Worm (Caenorhabditis elegans) whole organism, L4 larva: ENCODE results near the gene B0524.6.

Source experiments
- F10B5.3 ChIP-seq: sonication (generic microtip); optimal IDR thresholded peaks from 2 replicates; lab custom pipeline; 2016; ENCODE audit warnings: mild to moderate bottlenecking, missing genetic modification characterization, missing compliant biosample characterization
- F26F4.8 ChIP-seq: fragments of 200-800 bp; sonication (Bioruptor generic); conservative IDR thresholded peaks from 2 replicates; pipeline ENCODE4 v1.3.6; 2022; ENCODE audit warnings: missing genetic modification characterization, missing compliant biosample characterization
- F37D6.2 ChIP-seq: sonication (generic microtip); optimal IDR thresholded peaks from 2 replicates; lab custom pipeline; 2016; ENCODE audit warnings: mild to moderate bottlenecking, missing genetic modification characterization, missing compliant biosample characterization
- Y105C5A.15 ChIP-seq: fragments of 200-800 bp; sonication (Bioruptor generic); IDR thresholded peaks from 2 replicates; pipeline ENCODE4 v1.3.6; 2022; ENCODE audit warnings: missing genetic modification characterization, missing compliant biosample characterization
- Y75B8A.6 ChIP-seq: fragments of 200-800 bp; sonication (Bioruptor generic); IDR thresholded peaks from 2 replicates; pipeline ENCODE4 v1.3.6; 2022; ENCODE audit warnings: missing genetic modification reagents, missing genetic modification characterization, missing compliant biosample characterization
- attf-4 ChIP-seq: sonication (generic microtip); optimal IDR thresholded peaks from 3 replicates; lab custom pipeline; 2017; ENCODE audit warnings: missing biosample characterization, missing genetic modification characterization
- ceh-28 ChIP-seq: fragments of 150-350 bp; optimal IDR thresholded peaks from 2 replicates; lab custom pipeline; 2014; ENCODE audit warnings: missing biosample characterization, missing genetic modification reagents, missing genetic modification characterization
- ceh-32 ChIP-seq: sonication (generic microtip); optimal IDR thresholded peaks from 2 replicates; lab custom pipeline; 2016; ENCODE audit warnings: mild to moderate bottlenecking, missing genetic modification characterization, missing compliant biosample characterization; ENCODE audit not compliant: poor library complexity
- ceh-44 ChIP-seq: fragments of 200-800 bp; sonication (Bioruptor generic); IDR thresholded peaks from 2 replicates; pipeline ENCODE4 v1.3.6; 2022; ENCODE audit warnings: missing genetic modification reagents, missing genetic modification characterization, missing compliant biosample characterization
- ceh-82 ChIP-seq: sonication (generic microtip); optimal IDR thresholded peaks from 2 replicates; lab custom pipeline; 2017; ENCODE audit warnings: missing biosample characterization, missing genetic modification characterization
- ces-1 ChIP-seq: fragments of 150-350 bp; sonication (generic microtip); optimal IDR thresholded peaks from 4 replicates; lab custom pipeline; 2014; ENCODE audit warnings: missing biosample characterization, missing genetic modification reagents, missing genetic modification characterization
- ctbp-1 ChIP-seq: fragments of 200-800 bp; sonication (Bioruptor generic); IDR thresholded peaks from 2 replicates; pipeline ENCODE4 v1.3.6; 2022; ENCODE audit warnings: missing genetic modification reagents, missing genetic modification characterization, missing compliant biosample characterization
- daf-19 ChIP-seq: fragments of 200-800 bp; sonication (Bioruptor generic); conservative IDR thresholded peaks from 2 replicates; pipeline ENCODE4 v1.3.6; 2022; ENCODE audit warnings: missing genetic modification characterization, missing compliant biosample characterization
- daf-8 ChIP-seq: fragments of 200-800 bp; sonication (Bioruptor generic); IDR thresholded peaks from 2 replicates; pipeline ENCODE4 v1.3.6; 2022; ENCODE audit warnings: missing genetic modification characterization, missing compliant biosample characterization
- dmd-6 ChIP-seq: fragments of 200-800 bp; sonication (Bioruptor generic); IDR thresholded peaks from 2 replicates; pipeline ENCODE4 v1.3.6; 2022; ENCODE audit warnings: missing genetic modification reagents, missing genetic modification characterization, missing compliant biosample characterization
- dmd-8 ChIP-seq: fragments of 200-800 bp; sonication (Bioruptor generic); IDR thresholded peaks from 2 replicates; pipeline ENCODE4 v1.3.6; 2022; ENCODE audit warnings: missing genetic modification characterization, missing compliant biosample characterization
- dmd-9 ChIP-seq: fragments of 200-800 bp; sonication (Bioruptor generic); IDR thresholded peaks from 2 replicates; pipeline ENCODE4 v1.3.6; 2022; ENCODE audit warnings: missing genetic modification reagents, missing genetic modification characterization, missing compliant biosample characterization
- dpl-1 ChIP-seq: fragments of 150-350 bp; optimal IDR thresholded peaks from 2 replicates; lab custom pipeline; 2014; ENCODE audit warnings: missing biosample characterization, missing genetic modification reagents, missing genetic modification characterization
- duxl-1 ChIP-seq: sonication (generic microtip); optimal IDR thresholded peaks from 2 replicates; lab custom pipeline; 2016; ENCODE audit warnings: mild to moderate bottlenecking, missing genetic modification characterization, moderate library complexity, missing compliant biosample characterization; ENCODE audit not compliant: poor library complexity
- dve-1 ChIP-seq: sonication (generic microtip); optimal IDR thresholded peaks from 2 replicates; lab custom pipeline; 2017; ENCODE audit warnings: antibody characterized with exemption, mild to moderate bottlenecking, missing genetic modification characterization, missing compliant biosample characterization; ENCODE audit not compliant: insufficient read depth
- egl-27 ChIP-seq: sonication (generic microtip); optimal IDR thresholded peaks from 3 replicates; lab custom pipeline; 2017; ENCODE audit warnings: missing biosample characterization, missing genetic modification reagents, missing genetic modification characterization
- egl-43 ChIP-seq: fragments of 200-800 bp; sonication (Bioruptor generic); IDR thresholded peaks from 2 replicates; pipeline ENCODE4 v1.3.6; 2022; ENCODE audit warnings: missing genetic modification reagents, missing genetic modification characterization, missing compliant biosample characterization
- fkh-10 ChIP-seq: fragments of 150-350 bp; optimal IDR thresholded peaks from 2 replicates; lab custom pipeline; 2014; ENCODE audit warnings: missing biosample characterization, missing genetic modification reagents, missing genetic modification characterization
- gei-8 ChIP-seq: fragments of 200-800 bp; sonication (Bioruptor generic); optimal IDR thresholded peaks from 2 replicates; lab custom pipeline; 2018; ENCODE audit warnings: mild to moderate bottlenecking, missing genetic modification characterization, missing compliant biosample characterization
- hlh-11 ChIP-seq: fragments of 200-800 bp; sonication (Bioruptor generic); optimal IDR thresholded peaks from 2 replicates; lab custom pipeline; 2018; ENCODE audit warnings: mild to moderate bottlenecking, missing genetic modification characterization, missing compliant biosample characterization
- hlh-30 ChIP-seq: sonication (generic microtip); optimal IDR thresholded peaks from 2 replicates; lab custom pipeline; 2017; ENCODE audit warnings: antibody characterized with exemption, mild to moderate bottlenecking, missing genetic modification characterization, missing compliant biosample characterization; ENCODE audit not compliant: insufficient read depth
- hmg-1.1 ChIP-seq: fragments of 200-800 bp; sonication (Bioruptor generic); IDR thresholded peaks from 2 replicates; pipeline ENCODE4 v1.3.6; 2022; ENCODE audit warnings: missing genetic modification reagents, missing genetic modification characterization, missing compliant biosample characterization
- jun-1 ChIP-seq: fragments of 150-350 bp; optimal IDR thresholded peaks from 2 replicates; lab custom pipeline; 2014; ENCODE audit warnings: missing biosample characterization, missing genetic modification reagents, missing genetic modification characterization
- lin-15B ChIP-seq: fragments of 150-350 bp; sonication (generic microtip); optimal IDR thresholded peaks from 3 replicates; lab custom pipeline; 2014; ENCODE audit warnings: missing biosample characterization, missing genetic modification characterization
- lin-38 ChIP-seq: fragments of 200-800 bp; sonication (Bioruptor generic); IDR thresholded peaks from 2 replicates; pipeline ENCODE4 v1.3.6; 2022; ENCODE audit warnings: missing genetic modification reagents, missing genetic modification characterization, missing compliant biosample characterization
- lir-3 ChIP-seq: sonication (generic microtip); optimal IDR thresholded peaks from 2 replicates; lab custom pipeline; 2016; ENCODE audit warnings: mild to moderate bottlenecking, missing genetic modification characterization, missing compliant biosample characterization
- lsy-2 ChIP-seq, 2 experiments: fragments of 150-350 bp in 1 of 2; sonication (generic microtip) in 1 of 2; optimal IDR thresholded peaks; 2 replicates each; lab custom pipeline; 2014 to 2017; ENCODE audit warnings: missing biosample characterization in 2 of 2, missing genetic modification characterization in 2 of 2
- madf-9 ChIP-seq: fragments of 200-800 bp; sonication (Bioruptor generic); conservative IDR thresholded peaks from 2 replicates; pipeline ENCODE4 v1.3.6; 2022; ENCODE audit warnings: missing genetic modification reagents, missing genetic modification characterization, missing compliant biosample characterization
- mes-2 ChIP-seq: sonication (generic microtip); optimal IDR thresholded peaks from 2 replicates; lab custom pipeline; 2016; ENCODE audit warnings: missing genotype, mild to moderate bottlenecking, missing genetic modification characterization, missing compliant biosample characterization; ENCODE audit not compliant: poor library complexity, severe bottlenecking
- nhr-10 ChIP-seq: fragments of 150-350 bp; optimal IDR thresholded peaks from 2 replicates; lab custom pipeline; 2014; ENCODE audit warnings: missing biosample characterization, missing genetic modification characterization
- nhr-111 ChIP-seq: fragments of 200-800 bp; sonication (Bioruptor generic); optimal IDR thresholded peaks from 2 replicates; lab custom pipeline; 2018; ENCODE audit warnings: mild to moderate bottlenecking, missing genetic modification characterization, missing compliant biosample characterization
- nhr-237 ChIP-seq: sonication (generic microtip); optimal IDR thresholded peaks from 2 replicates; lab custom pipeline; 2017; ENCODE audit warnings: missing biosample characterization, missing genetic modification characterization
- nhr-6 ChIP-seq: fragments of 150-350 bp; optimal IDR thresholded peaks from 2 replicates; lab custom pipeline; 2014; ENCODE audit warnings: missing biosample characterization, missing genetic modification characterization
- nhr-76 ChIP-seq: fragments of 150-350 bp; optimal IDR thresholded peaks from 2 replicates; lab custom pipeline; 2014; ENCODE audit warnings: missing biosample characterization, missing genetic modification characterization
- pha-4 ChIP-seq, 2 experiments: fragments of 150-350 bp in 1 of 2; fragments of 200-800 bp in 1 of 2; sonication (Bioruptor generic) in 1 of 2; IDR thresholded peaks in 1 of 2; optimal IDR thresholded peaks in 1 of 2; 2 replicates each; pipeline versions ENCODE4 v1.3.6 to Lab custom; 2014 to 2022; ENCODE audit warnings: missing genetic modification characterization in 2 of 2, missing genetic modification reagents in 2 of 2, missing biosample characterization in 1 of 2, missing compliant biosample characterization in 1 of 2
- pqm-1 ChIP-seq: sonication (generic microtip); optimal IDR thresholded peaks from 2 replicates; lab custom pipeline; 2017; ENCODE audit warnings: missing biosample characterization, missing genetic modification characterization
- rbr-2 ChIP-seq: sonication (generic microtip); optimal IDR thresholded peaks from 2 replicates; lab custom pipeline; 2016; ENCODE audit warnings: missing genotype, missing genetic modification characterization, missing compliant biosample characterization
- saeg-2 ChIP-seq: fragments of 200-800 bp; sonication (Bioruptor generic); IDR thresholded peaks from 2 replicates; pipeline ENCODE4 v1.3.6; 2022; ENCODE audit warnings: missing genetic modification reagents, missing genetic modification characterization, missing compliant biosample characterization
- set-16 ChIP-seq: fragments of 200-800 bp; sonication (Bioruptor generic); IDR thresholded peaks from 2 replicates; pipeline ENCODE4 v1.3.6; 2022; ENCODE audit warnings: missing genetic modification reagents, missing genetic modification characterization, missing compliant biosample characterization
- snpc-4 ChIP-seq: fragments of 150-350 bp; optimal IDR thresholded peaks from 2 replicates; lab custom pipeline; 2014; ENCODE audit warnings: missing biosample characterization, missing genetic modification characterization
- spr-3 ChIP-seq: fragments of 200-800 bp; sonication (Bioruptor generic); optimal IDR thresholded peaks from 2 replicates; lab custom pipeline; 2018; ENCODE audit warnings: mild to moderate bottlenecking, missing genetic modification characterization, missing compliant biosample characterization
- tra-1 ChIP-seq: fragments of 200-800 bp; sonication (Bioruptor generic); IDR thresholded peaks from 2 replicates; pipeline ENCODE4 v1.3.6; 2022; ENCODE audit warnings: missing genetic modification reagents, missing genetic modification characterization, missing compliant biosample characterization
- unc-130 ChIP-seq: sonication (generic microtip); optimal IDR thresholded peaks from 2 replicates; lab custom pipeline; 2016; ENCODE audit warnings: missing genetic modification reagents, missing genetic modification characterization, missing compliant biosample characterization
- unc-39 ChIP-seq: sonication (generic microtip); optimal IDR thresholded peaks from 2 replicates; lab custom pipeline; 2017; ENCODE audit warnings: missing biosample characterization, missing genetic modification characterization
- zfp-2 ChIP-seq: sonication (generic microtip); optimal IDR thresholded peaks from 2 replicates; lab custom pipeline; 2016; ENCODE audit warnings: mild to moderate bottlenecking, missing genetic modification characterization, missing compliant biosample characterization
- zip-2 ChIP-seq: fragments of 150-350 bp; optimal IDR thresholded peaks from 2 replicates; lab custom pipeline; 2014; ENCODE audit warnings: missing biosample characterization, missing genetic modification characterization
- ztf-11 ChIP-seq: fragments of 150-350 bp; optimal IDR thresholded peaks from 2 replicates; lab custom pipeline; 2014; ENCODE audit warnings: missing biosample characterization, missing genetic modification characterization

Gene B0524.6

ce11 chrIII:1905589-1905988 is at the start of gene B0524.6, which contains the start of gene pqn-41:
Gene B0524.6, minus strand, starts transcription at chrIII:1905640.
Gene pqn-41, plus strand, starts transcription at chrIII:1905958.
- TF ChIP-seq snpc-4 (tag; lab: Kevin White, UChicago) (no peak), nhr-237 (tag; lab: Kevin White, UChicago) (no peak), egl-27 (tag; lab: Kevin White, UChicago) (no peak), gei-8 (GFP tag; lab: Kevin White, UChicago) (no peak), fkh-10 (GFP tag; lab: Kevin White, UChicago) (no peak), dmd-9 (GFP tag; lab: Robert Waterston, UW) (no peak), ctbp-1 (GFP tag; lab: Robert Waterston, UW) (no peak), set-16 (no peak), unc-39 (no peak), nhr-76 (tag; lab: Kevin White, UChicago) (no peak), ces-1 (GFP tag; lab: Kevin White, UChicago) (no peak), dve-1 (tag; lab: Kevin White, UChicago) (peak; percentile 46), egl-43 (GFP tag; lab: Robert Waterston, UW) (no peak), dmd-8 (GFP tag; lab: Robert Waterston, UW) (no peak), daf-19 (no peak), nhr-6 (tag; lab: Kevin White, UChicago) (peak; percentile 18), Y75B8A.6 (GFP tag; lab: Robert Waterston, UW) (no peak), saeg-2 (GFP tag; lab: Robert Waterston, UW) (no peak), tra-1 (GFP tag; lab: Robert Waterston, UW) (no peak), Y105C5A.15 (no peak), dmd-6 (GFP tag; lab: Robert Waterston, UW) (no peak), attf-4 (tag; lab: Kevin White, UChicago) (no peak), zip-2 (tag; lab: Kevin White, UChicago) (no peak), unc-130 (GFP tag; lab: Kevin White, UChicago) (no peak), ztf-11 (tag; lab: Kevin White, UChicago) (no peak), spr-3 (GFP tag; lab: Kevin White, UChicago) (no peak), nhr-111 (GFP tag; lab: Kevin White, UChicago) (no peak), pha-4 (GFP tag; IDR thresholded peaks at IDR 0.05; lab: Robert Waterston, UW) (no peak), pha-4 (tag; optimal IDR thresholded peaks at IDR 0.05; lab: Kevin White, UChicago) (peak; percentile 53), F26F4.8 (no peak), lin-38 (GFP tag; lab: Robert Waterston, UW) (peak; percentile 64), hlh-30 (tag; lab: Kevin White, UChicago) (peak; percentile 23), mes-2 (tag; lab: Kevin White, UChicago) (peak; percentile 75), pqm-1 (no peak), duxl-1 (tag; lab: Kevin White, UChicago) (no peak), nhr-10 (no peak), ceh-32 (tag; lab: Kevin White, UChicago) (no peak), hlh-11 (tag; lab: Kevin White, UChicago) (no peak), F10B5.3 (tag; lab: Kevin White, UChicago) (no peak), lin-15B (tag; lab: Kevin White, UChicago) (no peak), daf-8 (GFP tag; lab: Robert Waterston, UW) (no peak), ceh-82 (tag; lab: Kevin White, UChicago) (no peak), F37D6.2 (tag; lab: Kevin White, UChicago) (no peak), dpl-1 (peak; percentile 73), hmg-1.1 (GFP tag; lab: Robert Waterston, UW) (0 out of 2 replicates have a peak, but pooled peaks have one; percentile 17), jun-1 (tag; lab: Kevin White, UChicago) (no peak), ceh-44 (GFP tag; lab: Robert Waterston, UW) (no peak), ceh-28 (tag; lab: Kevin White, UChicago) (no peak), madf-9 (no peak), zfp-2 (tag; lab: Kevin White, UChicago) (no peak), lir-3 (tag; lab: Kevin White, UChicago) (no peak), lsy-2 (tag; optimal IDR thresholded peaks at IDR 0.05; lab: Kevin White, UChicago) (peak in 1 of 2 experiments; percentile 90), rbr-2 (tag; lab: Kevin White, UChicago) (peak; percentile 11)
